Worm (Caenorhabditis elegans) whole organism, young adult: ENCODE measurements around the gene vha-1.

Experiments
- F10E7.11 ChIP-seq: sonication (generic microtip); optimal IDR thresholded peaks from 2 replicates; lab custom pipeline; 2017; ENCODE audit warnings: mild to moderate bottlenecking, missing genetic modification characterization, moderate library complexity, missing compliant biosample characterization
- Y95B8A.8 ChIP-seq: fragments of 200-800 bp; sonication (Bioruptor generic); IDR thresholded peaks from 2 replicates; pipeline ENCODE4 v1.3.6; 2022; ENCODE audit warnings: missing genetic modification reagents, missing genetic modification characterization, missing compliant biosample characterization
- aptf-2 ChIP-seq: fragments of 200-800 bp; sonication (Bioruptor generic); conservative IDR thresholded peaks from 2 replicates; pipeline ENCODE4 v1.3.6; 2022; ENCODE audit warnings: missing genetic modification reagents, missing genetic modification characterization, missing compliant biosample characterization
- dpl-1 ChIP-seq: fragments of 150-350 bp; optimal IDR thresholded peaks from 2 replicates; lab custom pipeline; 2014; ENCODE audit warnings: missing biosample characterization, missing genetic modification reagents, missing genetic modification characterization
- lag-1 ChIP-seq: fragments of 200-800 bp; sonication (Bioruptor generic); IDR thresholded peaks from 2 replicates; pipeline ENCODE4 v1.3.6; 2022; ENCODE audit warnings: missing genetic modification reagents, missing genetic modification characterization, missing compliant biosample characterization
- lin-35 ChIP-seq, 3 experiments: fragments of 150-350 bp in 2 of 3; sonication (generic microtip) in 1 of 3; optimal IDR thresholded peaks; 2 replicates each; lab custom pipeline; 2014 to 2018; ENCODE audit warnings: missing biosample characterization in 3 of 3, missing genetic modification characterization in 3 of 3, missing genetic modification reagents in 3 of 3
- lir-1 ChIP-seq: fragments of 200-800 bp; sonication (Bioruptor generic); conservative IDR thresholded peaks from 2 replicates; pipeline ENCODE4 v1.3.6; 2022; ENCODE audit warnings: missing genetic modification reagents, missing genetic modification characterization, missing compliant biosample characterization
- lsl-1 ChIP-seq: fragments of 200-800 bp; sonication (Bioruptor generic); optimal IDR thresholded peaks from 2 replicates; lab custom pipeline; 2018; ENCODE audit warnings: mild to moderate bottlenecking, missing genetic modification characterization, moderate library complexity, missing compliant biosample characterization
- pha-4 ChIP-seq: fragments of 150-350 bp; sonication (generic microtip); optimal IDR thresholded peaks from 2 replicates; lab custom pipeline; 2014; ENCODE audit warnings: missing biosample characterization, missing genetic modification reagents, missing genetic modification characterization
- sea-2 ChIP-seq: fragments of 200-800 bp; sonication (Bioruptor generic); IDR thresholded peaks from 2 replicates; pipeline ENCODE4 v1.3.6; 2022; ENCODE audit warnings: missing genetic modification characterization, missing compliant biosample characterization
- tbp1 ChIP-seq: fragments of 200-800 bp; sonication (Bioruptor generic); optimal IDR thresholded peaks from 2 replicates; lab custom pipeline; 2018; ENCODE audit warnings: mild to moderate bottlenecking, missing genetic modification characterization, missing compliant biosample characterization
- unc-62 ChIP-seq: fragments of 150-350 bp; optimal IDR thresholded peaks from 2 replicates; lab custom pipeline; 2014; ENCODE audit warnings: missing biosample characterization, missing genetic modification reagents, missing genetic modification characterization
- ztf-22 ChIP-seq: fragments of 200-800 bp; sonication (Bioruptor generic); optimal IDR thresholded peaks from 2 replicates; lab custom pipeline; 2018; ENCODE audit warnings: mild to moderate bottlenecking, missing genetic modification characterization, moderate library complexity, missing compliant biosample characterization

DNA sequence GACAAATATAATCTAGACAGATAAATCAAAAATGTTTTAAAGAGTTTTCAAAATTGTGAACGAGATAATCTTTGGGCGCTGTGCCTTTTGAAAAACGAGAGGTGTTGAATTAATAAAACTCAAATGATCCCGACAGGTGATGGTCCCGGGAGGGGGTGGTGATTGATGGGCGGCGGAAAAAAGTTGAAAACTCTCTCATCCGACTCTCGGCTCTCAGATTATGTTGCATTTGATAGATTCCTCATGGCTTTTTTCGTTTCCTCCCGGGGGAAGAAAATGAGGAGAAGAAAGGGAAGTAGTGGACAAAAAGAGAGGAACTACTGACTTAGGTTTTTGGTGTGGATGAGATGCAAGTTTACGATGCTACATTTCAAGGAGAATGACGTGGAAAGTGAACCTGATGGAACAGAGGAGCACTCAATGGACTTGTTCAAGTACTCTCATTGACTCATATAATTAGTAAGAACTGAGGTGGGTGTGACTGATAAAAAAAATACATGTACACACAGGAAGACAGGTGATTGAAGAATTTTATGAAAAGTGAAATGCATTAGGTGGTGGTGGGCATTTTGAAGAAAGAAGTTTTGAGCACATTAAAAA lies 49.6 kb upstream of the vha-1 start:
- TF ChIP-seq aptf-2 (GFP tag; lab: Robert Waterston, UW), result no peak
- TF ChIP-seq lir-1 (GFP tag; lab: Robert Waterston, UW), result no peak
- no peak for TF ChIP-seq lag-1
- no peak for TF ChIP-seq pha-4 (tag; lab: Kevin White, UChicago)
- no peak for TF ChIP-seq Y95B8A.8 (GFP tag; lab: Robert Waterston, UW)
- no peak for TF ChIP-seq ztf-22 (GFP tag; lab: Kevin White, UChicago)
- no peak for TF ChIP-seq lsl-1 (GFP tag; lab: Kevin White, UChicago)
- TF ChIP-seq F10E7.11, result no peak
- TF ChIP-seq sea-2 (GFP tag; lab: Robert Waterston, UW), result no peak
- no peak for TF ChIP-seq lin-35 (GFP tag; optimal IDR thresholded peaks at IDR 0.05; lab: Kevin White, UChicago)
- no peak for TF ChIP-seq unc-62 (GFP tag; lab: Kevin White, UChicago)
- TF ChIP-seq tbp1 (GFP tag; lab: Kevin White, UChicago), result no peak
- no peak for TF ChIP-seq dpl-1 (GFP tag; lab: Kevin White, UChicago)
